Worm (Caenorhabditis elegans) whole organism, young adult: ENCODE measurements around the gene R193.1.

Experiments used
- T26A5.8 ChIP-seq: sonication (generic microtip); optimal IDR thresholded peaks from 2 replicates; lab custom pipeline; 2016; ENCODE audit warnings: missing genetic modification characterization, missing compliant biosample characterization
- lag-1 ChIP-seq: fragments of 200-800 bp; sonication (Bioruptor generic); IDR thresholded peaks from 2 replicates; pipeline ENCODE4 v1.3.6; 2022; ENCODE audit warnings: missing genetic modification reagents, missing genetic modification characterization, missing compliant biosample characterization

- no peak for TF ChIP-seq T26A5.8 (tag; lab: Kevin White, UChicago)
- TF ChIP-seq lag-1 (GFP tag; lab: Robert Waterston, UW): no peak
Observed at ce11 chrX:1125426-1125825, 29.3 kb upstream of the R193.1 start, which contains the start of gene lmp-2.
